Worm (Caenorhabditis elegans) whole organism, L4 larva: ENCODE data around the gene rpb-11.

Source experiments
- D1046.2 ChIP-seq: fragments of 200-800 bp; sonication (Bioruptor generic); IDR thresholded peaks from 2 replicates; pipeline ENCODE4 v1.3.6; 2022; ENCODE audit warnings: missing genetic modification characterization, missing compliant biosample characterization
- F26F4.8 ChIP-seq: fragments of 200-800 bp; sonication (Bioruptor generic); conservative IDR thresholded peaks from 2 replicates; pipeline ENCODE4 v1.3.6; 2022; ENCODE audit warnings: missing genetic modification characterization, missing compliant biosample characterization
- R02D3.7 ChIP-seq: fragments of 150-350 bp; sonication (generic microtip); optimal IDR thresholded peaks from 3 replicates; lab custom pipeline; 2014; ENCODE audit warnings: missing biosample characterization, missing genetic modification characterization
- Y48G9A.11 ChIP-seq: fragments of 200-800 bp; sonication (Bioruptor generic); IDR thresholded peaks from 2 replicates; pipeline ENCODE4 v1.3.6; 2022; ENCODE audit warnings: missing genetic modification reagents, missing genetic modification characterization, missing compliant biosample characterization
- Y5F2A.4 ChIP-seq: fragments of 200-800 bp; sonication (Bioruptor generic); optimal IDR thresholded peaks from 2 replicates; lab custom pipeline; 2018; ENCODE audit warnings: mild to moderate bottlenecking, missing genetic modification characterization, missing compliant biosample characterization
- ZK546.5 ChIP-seq, 2 experiments: sonication (generic microtip); optimal IDR thresholded peaks; 2 replicates each; lab custom pipeline; 2017; ENCODE audit warnings: missing biosample characterization in 2 of 2, missing genetic modification characterization in 2 of 2
- aha-1 ChIP-seq: fragments of 150-350 bp; peaks from one replicate; lab custom pipeline; 2014; ENCODE audit warnings: missing biosample characterization, missing genetic modification characterization
- aly-2 ChIP-seq: sonication (generic microtip); optimal IDR thresholded peaks from 2 replicates; lab custom pipeline; 2018; ENCODE audit warnings: missing biosample characterization, missing genetic modification characterization
- attf-4 ChIP-seq: sonication (generic microtip); optimal IDR thresholded peaks from 3 replicates; lab custom pipeline; 2017; ENCODE audit warnings: missing biosample characterization, missing genetic modification characterization
- ceh-20 ChIP-seq: fragments of 200-800 bp; sonication (Bioruptor generic); IDR thresholded peaks from 2 replicates; pipeline ENCODE4 v1.3.6; 2022; ENCODE audit warnings: missing genetic modification reagents, missing genetic modification characterization, missing compliant biosample characterization
- ceh-82 ChIP-seq: sonication (generic microtip); optimal IDR thresholded peaks from 2 replicates; lab custom pipeline; 2017; ENCODE audit warnings: missing biosample characterization, missing genetic modification characterization
- daf-12 ChIP-seq: fragments of 150-350 bp; optimal IDR thresholded peaks from 2 replicates; lab custom pipeline; 2014; ENCODE audit warnings: missing biosample characterization, missing genetic modification reagents, missing genetic modification characterization
- daf-16 ChIP-seq, 3 experiments: sonication (generic microtip); optimal IDR thresholded peaks; 2 replicates each; lab custom pipeline; 2016 to 2017; ENCODE audit warnings: missing genetic modification characterization in 3 of 3, missing genetic modification reagents in 3 of 3, mild to moderate bottlenecking in 2 of 3, missing compliant biosample characterization in 2 of 3, missing biosample characterization in 1 of 3, moderate library complexity in 1 of 3
- dmd-8 ChIP-seq: fragments of 200-800 bp; sonication (Bioruptor generic); IDR thresholded peaks from 2 replicates; pipeline ENCODE4 v1.3.6; 2022; ENCODE audit warnings: missing genetic modification characterization, missing compliant biosample characterization
- dpl-1 ChIP-seq: fragments of 150-350 bp; optimal IDR thresholded peaks from 2 replicates; lab custom pipeline; 2014; ENCODE audit warnings: missing biosample characterization, missing genetic modification reagents, missing genetic modification characterization
- dve-1 ChIP-seq: sonication (generic microtip); optimal IDR thresholded peaks from 2 replicates; lab custom pipeline; 2017; ENCODE audit warnings: antibody characterized with exemption, mild to moderate bottlenecking, missing genetic modification characterization, missing compliant biosample characterization; ENCODE audit not compliant: insufficient read depth
- egl-27 ChIP-seq: sonication (generic microtip); optimal IDR thresholded peaks from 3 replicates; lab custom pipeline; 2017; ENCODE audit warnings: missing biosample characterization, missing genetic modification reagents, missing genetic modification characterization
- egl-43 ChIP-seq: fragments of 200-800 bp; sonication (Bioruptor generic); IDR thresholded peaks from 2 replicates; pipeline ENCODE4 v1.3.6; 2022; ENCODE audit warnings: missing genetic modification reagents, missing genetic modification characterization, missing compliant biosample characterization
- gei-8 ChIP-seq: fragments of 200-800 bp; sonication (Bioruptor generic); optimal IDR thresholded peaks from 2 replicates; lab custom pipeline; 2018; ENCODE audit warnings: mild to moderate bottlenecking, missing genetic modification characterization, missing compliant biosample characterization
- hif-1 ChIP-seq, 2 experiments: sonication (generic microtip); optimal IDR thresholded peaks; 2 replicates each; lab custom pipeline; 2016 to 2017; ENCODE audit warnings: missing compliant biosample characterization in 2 of 2, missing genetic modification characterization in 2 of 2, missing genetic modification reagents in 2 of 2, missing genotype in 2 of 2, mild to moderate bottlenecking in 1 of 2
- hlh-11 ChIP-seq: fragments of 200-800 bp; sonication (Bioruptor generic); optimal IDR thresholded peaks from 2 replicates; lab custom pipeline; 2018; ENCODE audit warnings: mild to moderate bottlenecking, missing genetic modification characterization, missing compliant biosample characterization
- hlh-30 ChIP-seq: sonication (generic microtip); optimal IDR thresholded peaks from 2 replicates; lab custom pipeline; 2017; ENCODE audit warnings: antibody characterized with exemption, mild to moderate bottlenecking, missing genetic modification characterization, missing compliant biosample characterization; ENCODE audit not compliant: insufficient read depth
- jun-1 ChIP-seq: fragments of 150-350 bp; optimal IDR thresholded peaks from 2 replicates; lab custom pipeline; 2014; ENCODE audit warnings: missing biosample characterization, missing genetic modification reagents, missing genetic modification characterization
- lim-7 ChIP-seq: fragments of 200-800 bp; sonication (Bioruptor generic); IDR thresholded peaks from 2 replicates; pipeline ENCODE4 v1.3.6; 2022; ENCODE audit warnings: missing genetic modification characterization, missing compliant biosample characterization
- lin-1 ChIP-seq: fragments of 200-800 bp; sonication (Bioruptor generic); IDR thresholded peaks from 2 replicates; pipeline ENCODE4 v1.3.6; 2022; ENCODE audit warnings: missing genetic modification reagents, missing genetic modification characterization, missing compliant biosample characterization
- lin-15B ChIP-seq: fragments of 150-350 bp; sonication (generic microtip); optimal IDR thresholded peaks from 3 replicates; lab custom pipeline; 2014; ENCODE audit warnings: missing biosample characterization, missing genetic modification characterization
- lin-29 ChIP-seq: fragments of 200-800 bp; sonication (Bioruptor generic); IDR thresholded peaks from 2 replicates; pipeline ENCODE4 v1.3.6; 2022; ENCODE audit warnings: missing genetic modification reagents, missing genetic modification characterization, missing compliant biosample characterization
- lsy-2 ChIP-seq, 2 experiments: fragments of 150-350 bp in 1 of 2; sonication (generic microtip) in 1 of 2; optimal IDR thresholded peaks; 2 replicates each; lab custom pipeline; 2014 to 2017; ENCODE audit warnings: missing biosample characterization in 2 of 2, missing genetic modification characterization in 2 of 2
- mep-1 ChIP-seq: fragments of 150-350 bp; sonication (generic microtip); optimal IDR thresholded peaks from 3 replicates; lab custom pipeline; 2014; ENCODE audit warnings: missing biosample characterization, missing genetic modification characterization
- mes-2 ChIP-seq: sonication (generic microtip); optimal IDR thresholded peaks from 2 replicates; lab custom pipeline; 2016; ENCODE audit warnings: missing genotype, mild to moderate bottlenecking, missing genetic modification characterization, missing compliant biosample characterization; ENCODE audit not compliant: poor library complexity, severe bottlenecking
- mxl-3 ChIP-seq: fragments of 200-800 bp; sonication (Bioruptor generic); optimal IDR thresholded peaks from 2 replicates; lab custom pipeline; 2018; ENCODE audit warnings: mild to moderate bottlenecking, missing genetic modification characterization, missing compliant biosample characterization
- nhr-111 ChIP-seq: fragments of 200-800 bp; sonication (Bioruptor generic); optimal IDR thresholded peaks from 2 replicates; lab custom pipeline; 2018; ENCODE audit warnings: mild to moderate bottlenecking, missing genetic modification characterization, missing compliant biosample characterization
- nhr-237 ChIP-seq: sonication (generic microtip); optimal IDR thresholded peaks from 2 replicates; lab custom pipeline; 2017; ENCODE audit warnings: missing biosample characterization, missing genetic modification characterization
- nhr-28 ChIP-seq: fragments of 150-350 bp; optimal IDR thresholded peaks from 2 replicates; lab custom pipeline; 2014; ENCODE audit warnings: missing biosample characterization, missing genetic modification characterization
- nhr-42 ChIP-seq: fragments of 200-800 bp; sonication (Bioruptor generic); IDR thresholded peaks from 2 replicates; pipeline ENCODE4 v1.3.6; 2022; ENCODE audit warnings: missing genetic modification characterization, missing compliant biosample characterization
- nhr-77 ChIP-seq: fragments of 150-350 bp; optimal IDR thresholded peaks from 2 replicates; lab custom pipeline; 2014; ENCODE audit warnings: missing biosample characterization, missing genetic modification characterization
- pha-4 ChIP-seq, 2 experiments: fragments of 150-350 bp in 1 of 2; fragments of 200-800 bp in 1 of 2; sonication (Bioruptor generic) in 1 of 2; IDR thresholded peaks in 1 of 2; optimal IDR thresholded peaks in 1 of 2; 2 replicates each; pipeline versions ENCODE4 v1.3.6 to Lab custom; 2014 to 2022; ENCODE audit warnings: missing genetic modification characterization in 2 of 2, missing genetic modification reagents in 2 of 2, missing biosample characterization in 1 of 2, missing compliant biosample characterization in 1 of 2
- php-3 ChIP-seq: fragments of 200-800 bp; sonication (Bioruptor generic); IDR thresholded peaks from 2 replicates; pipeline ENCODE4 v1.3.6; 2022; ENCODE audit warnings: missing genetic modification reagents, missing genetic modification characterization, missing compliant biosample characterization
- pqm-1 ChIP-seq: sonication (generic microtip); optimal IDR thresholded peaks from 2 replicates; lab custom pipeline; 2017; ENCODE audit warnings: missing biosample characterization, missing genetic modification characterization
- rbr-2 ChIP-seq: sonication (generic microtip); optimal IDR thresholded peaks from 2 replicates; lab custom pipeline; 2016; ENCODE audit warnings: missing genotype, missing genetic modification characterization, missing compliant biosample characterization
- saeg-2 ChIP-seq: fragments of 200-800 bp; sonication (Bioruptor generic); IDR thresholded peaks from 2 replicates; pipeline ENCODE4 v1.3.6; 2022; ENCODE audit warnings: missing genetic modification reagents, missing genetic modification characterization, missing compliant biosample characterization
- set-16 ChIP-seq: fragments of 200-800 bp; sonication (Bioruptor generic); IDR thresholded peaks from 2 replicates; pipeline ENCODE4 v1.3.6; 2022; ENCODE audit warnings: missing genetic modification reagents, missing genetic modification characterization, missing compliant biosample characterization
- snpc-1.2 ChIP-seq: fragments of 200-800 bp; sonication (Bioruptor generic); IDR thresholded peaks from 2 replicates; pipeline ENCODE4 v1.3.6; 2022; ENCODE audit warnings: missing genetic modification reagents, missing genetic modification characterization, missing compliant biosample characterization
- unc-62 ChIP-seq, 3 experiments: fragments of 150-350 bp in 1 of 3; sonication (generic microtip); optimal IDR thresholded peaks in 2 of 3; peaks in 1 of 3; 1 replicate in 1 of 3; 2 replicates in 2 of 3; lab custom pipeline; 2014 to 2017; ENCODE audit warnings: missing biosample characterization in 3 of 3, missing genetic modification characterization in 3 of 3, missing genetic modification reagents in 3 of 3, missing genotype in 1 of 3
- ztf-11 ChIP-seq: fragments of 150-350 bp; optimal IDR thresholded peaks from 2 replicates; lab custom pipeline; 2014; ENCODE audit warnings: missing biosample characterization, missing genetic modification characterization

Gene rpb-11

ce11 chrII:14037484-14038303 is 22.2 kb upstream of the rpb-11 start:
- no peak for TF ChIP-seq egl-43 (GFP tag; lab: Robert Waterston, UW)
- TF ChIP-seq pha-4 (GFP tag; IDR thresholded peaks at IDR 0.05; lab: Robert Waterston, UW), result no peak; the same call in 1 of the 2 replicates
- TF ChIP-seq pha-4 (tag; optimal IDR thresholded peaks at IDR 0.05; lab: Kevin White, UChicago), result no peak
- no peak for TF ChIP-seq nhr-111 (GFP tag; lab: Kevin White, UChicago)
- TF ChIP-seq lin-15B (tag; lab: Kevin White, UChicago), result no peak
- TF ChIP-seq nhr-42 (GFP tag; lab: Robert Waterston, UW), result 0 out of 2 replicates have a peak, but pooled peaks have one; percentile 31
- TF ChIP-seq Y48G9A.11 (GFP tag; lab: Robert Waterston, UW), result no peak
- TF ChIP-seq nhr-77 (tag; lab: Kevin White, UChicago), result no peak
- TF ChIP-seq set-16 (GFP tag; lab: Robert Waterston, UW), result peak; percentile 72
- TF ChIP-seq R02D3.7 (tag; lab: Kevin White, UChicago), result no peak
- TF ChIP-seq pqm-1 (tag; lab: Kevin White, UChicago), result no peak
- no peak for TF ChIP-seq ceh-20 (GFP tag; lab: Robert Waterston, UW)
- no peak for TF ChIP-seq F26F4.8
- no peak for TF ChIP-seq egl-27 (tag; lab: Kevin White, UChicago)
- no peak for TF ChIP-seq dve-1
- no peak for TF ChIP-seq ZK546.5 (tag; optimal IDR thresholded peaks at IDR 0.05; lab: Kevin White, UChicago)
- TF ChIP-seq dmd-8 (GFP tag; lab: Robert Waterston, UW), result no peak
- no peak for TF ChIP-seq daf-12 (tag; lab: Kevin White, UChicago)
- TF ChIP-seq jun-1, result no peak
- no peak for TF ChIP-seq ceh-82 (tag; lab: Kevin White, UChicago)
- peak; percentile 25 for TF ChIP-seq hlh-30
- TF ChIP-seq aha-1 (tag; lab: Kevin White, UChicago), result peak; percentile 95
- peak in 1 of 2 experiments; percentile 25 for TF ChIP-seq lsy-2 (tag; optimal IDR thresholded peaks at IDR 0.05; lab: Kevin White, UChicago)
- peak; percentile 7 for TF ChIP-seq Y5F2A.4 (GFP tag; lab: Kevin White, UChicago)
- no peak for TF ChIP-seq nhr-237 (tag; lab: Kevin White, UChicago)
- TF ChIP-seq attf-4, result no peak
- TF ChIP-seq daf-16 (GFP tag; optimal IDR thresholded peaks at IDR 0.05; lab: Kevin White, UChicago), result no peak
- TF ChIP-seq daf-16 (tag; optimal IDR thresholded peaks at IDR 0.05; lab: Kevin White, UChicago), result peak; percentile 6
- no peak for TF ChIP-seq lim-7
- no peak for TF ChIP-seq lin-1 (GFP tag; lab: Robert Waterston, UW)
- TF ChIP-seq nhr-28 (tag; lab: Kevin White, UChicago), result no peak
- no peak for TF ChIP-seq aly-2 (tag; lab: Kevin White, UChicago)
- TF ChIP-seq saeg-2 (GFP tag; lab: Robert Waterston, UW), result no peak
- no peak for TF ChIP-seq dpl-1
- TF ChIP-seq mep-1 (tag; lab: Kevin White, UChicago), result no peak
- TF ChIP-seq hif-1 (tag; optimal IDR thresholded peaks at IDR 0.05; lab: Kevin White, UChicago), result peak in 1 of 2 experiments; percentile 1
- no peak for TF ChIP-seq php-3 (GFP tag; lab: Robert Waterston, UW)
- peak; percentile 36 for TF ChIP-seq mxl-3 (GFP tag; lab: Kevin White, UChicago)
- no peak for TF ChIP-seq D1046.2 (GFP tag; lab: Robert Waterston, UW)
- no peak for TF ChIP-seq hlh-11 (tag; lab: Kevin White, UChicago)
- no peak for TF ChIP-seq lin-29 (GFP tag; lab: Robert Waterston, UW)
- no peak for TF ChIP-seq gei-8 (GFP tag; lab: Kevin White, UChicago)
- peak; percentile 15 for TF ChIP-seq rbr-2 (tag; lab: Kevin White, UChicago)
- 0 out of 2 replicates have a peak, but pooled peaks have one; percentile 9 for TF ChIP-seq snpc-1.2 (GFP tag; lab: Robert Waterston, UW)
- TF ChIP-seq mes-2, result no peak
- peak in 1 of 2 experiments; percentile 91 for TF ChIP-seq unc-62 (GFP tag; optimal IDR thresholded peaks at IDR 0.05 in 1 of 2; lab: Kevin White, UChicago)
- no peak for TF ChIP-seq unc-62 (tag; optimal IDR thresholded peaks at IDR 0.05; lab: Kevin White, UChicago)
- no peak for TF ChIP-seq ztf-11
- TF ChIP-seq, all 104 proteins: peak for 12
